Worm (Caenorhabditis elegans) whole organism, young adult: ENCODE results near the gene clc-20.

ENCODE experiments used
- B0035.1 ChIP-seq: sonication (generic microtip); optimal IDR thresholded peaks from 2 replicates; lab custom pipeline; 2016; ENCODE audit warnings: missing genetic modification characterization, mild to moderate bottlenecking, missing compliant biosample characterization, missing genotype, missing genetic modification reagents
- C17E4.6 ChIP-seq: fragments of 200-800 bp; sonication (Bioruptor generic); IDR thresholded peaks from 2 replicates; pipeline ENCODE4 v1.3.6; 2022; ENCODE audit warnings: missing genetic modification reagents, missing genetic modification characterization, missing compliant biosample characterization
- D2030.7 ChIP-seq: fragments of 200-800 bp; sonication (Bioruptor generic); IDR thresholded peaks from 2 replicates; pipeline ENCODE4 v1.3.6; 2022; ENCODE audit warnings: missing genetic modification reagents, missing genetic modification characterization, missing compliant biosample characterization
- F23B12.7 ChIP-seq: sonication (generic microtip); optimal IDR thresholded peaks from 2 replicates; lab custom pipeline; 2017; ENCODE audit warnings: missing genetic modification characterization, mild to moderate bottlenecking, missing compliant biosample characterization, antibody characterized with exemption, moderate library complexity; ENCODE audit not compliant: insufficient read depth
- F33H1.4 ChIP-seq: fragments of 200-800 bp; sonication (Bioruptor generic); IDR thresholded peaks from 2 replicates; pipeline ENCODE4 v1.3.6; 2022; ENCODE audit warnings: missing genetic modification reagents, missing genetic modification characterization, missing compliant biosample characterization
- F52B5.7 ChIP-seq: sonication (generic microtip); optimal IDR thresholded peaks from 2 replicates; lab custom pipeline; 2016; ENCODE audit warnings: mild to moderate bottlenecking, missing genetic modification characterization, missing compliant biosample characterization
- Y53G8AR.9 ChIP-seq: fragments of 200-800 bp; sonication (Bioruptor generic); conservative IDR thresholded peaks from 2 replicates; pipeline ENCODE4 v1.3.6; 2022; ENCODE audit warnings: missing genetic modification reagents, missing genetic modification characterization, missing compliant biosample characterization
- Y79H2A.3 ChIP-seq: fragments of 200-800 bp; sonication (Bioruptor generic); conservative IDR thresholded peaks from 2 replicates; pipeline ENCODE4 v1.3.6; 2022; ENCODE audit warnings: missing genetic modification reagents, missing genetic modification characterization, missing compliant biosample characterization
- ZK185.1 ChIP-seq: sonication (generic microtip); optimal IDR thresholded peaks from 2 replicates; lab custom pipeline; 2016; ENCODE audit warnings: mild to moderate bottlenecking, missing genetic modification characterization, missing compliant biosample characterization; ENCODE audit not compliant: poor library complexity, severe bottlenecking
- akir-1 ChIP-seq: fragments of 200-800 bp; sonication (Bioruptor generic); optimal IDR thresholded peaks from 2 replicates; lab custom pipeline; 2018; ENCODE audit warnings: mild to moderate bottlenecking, missing genetic modification characterization, moderate library complexity, missing compliant biosample characterization
- atf-7 ChIP-seq: sonication (generic microtip); optimal IDR thresholded peaks from 2 replicates; lab custom pipeline; 2017; ENCODE audit warnings: mild to moderate bottlenecking, missing genetic modification characterization, missing compliant biosample characterization
- attf-3 ChIP-seq: fragments of 200-800 bp; sonication (Bioruptor generic); conservative IDR thresholded peaks from 2 replicates; pipeline ENCODE4 v1.3.6; 2022; ENCODE audit warnings: missing genetic modification reagents, missing genetic modification characterization, missing compliant biosample characterization
- attf-5 ChIP-seq: fragments of 200-800 bp; sonication (Bioruptor generic); optimal IDR thresholded peaks from 2 replicates; lab custom pipeline; 2018; ENCODE audit warnings: mild to moderate bottlenecking, missing genetic modification characterization, missing compliant biosample characterization
- attf-6 ChIP-seq: fragments of 200-800 bp; sonication (Bioruptor generic); IDR thresholded peaks from 2 replicates; pipeline ENCODE4 v1.3.6; 2022; ENCODE audit warnings: missing genetic modification reagents, missing genetic modification characterization, missing compliant biosample characterization
- bed-2 ChIP-seq: fragments of 200-800 bp; sonication (Bioruptor generic); IDR thresholded peaks from 2 replicates; pipeline ENCODE4 v1.3.6; 2022; ENCODE audit warnings: missing genetic modification reagents, missing genetic modification characterization, missing compliant biosample characterization
- cebp-1 ChIP-seq, 2 experiments: fragments of 200-800 bp in 1 of 2; sonication (Bioruptor generic) in 1 of 2; sonication (generic microtip) in 1 of 2; IDR thresholded peaks in 1 of 2; optimal IDR thresholded peaks in 1 of 2; 2 replicates each; pipeline versions ENCODE4 v1.3.6 to Lab custom; 2017 to 2022; ENCODE audit warnings: missing compliant biosample characterization in 2 of 2, missing genetic modification characterization in 2 of 2, mild to moderate bottlenecking in 1 of 2, missing genetic modification reagents in 1 of 2, moderate library complexity in 1 of 2
- cebp-2 ChIP-seq: fragments of 200-800 bp; sonication (Bioruptor generic); IDR thresholded peaks from 2 replicates; pipeline ENCODE4 v1.3.6; 2022; ENCODE audit warnings: missing genetic modification characterization, missing compliant biosample characterization
- ceh-100 ChIP-seq: fragments of 200-800 bp; sonication (Bioruptor generic); IDR thresholded peaks from 2 replicates; pipeline ENCODE4 v1.3.6; 2022; ENCODE audit warnings: missing genetic modification reagents, missing genetic modification characterization, missing compliant biosample characterization
- ceh-40 ChIP-seq: fragments of 200-800 bp; sonication (Bioruptor generic); IDR thresholded peaks from 2 replicates; pipeline ENCODE4 v1.3.6; 2022; ENCODE audit warnings: missing genetic modification characterization, missing compliant biosample characterization
- ceh-91 ChIP-seq: fragments of 200-800 bp; sonication (Bioruptor generic); IDR thresholded peaks from 2 replicates; pipeline ENCODE4 v1.3.6; 2022; ENCODE audit warnings: missing genetic modification reagents, missing genetic modification characterization, missing compliant biosample characterization
- chd-7 ChIP-seq: sonication (generic microtip); optimal IDR thresholded peaks from 2 replicates; lab custom pipeline; 2016; ENCODE audit warnings: mild to moderate bottlenecking, missing genetic modification characterization, moderate library complexity, missing compliant biosample characterization
- dox-1 ChIP-seq: fragments of 200-800 bp; sonication (Bioruptor generic); IDR thresholded peaks from 2 replicates; pipeline ENCODE4 v1.3.6; 2022; ENCODE audit warnings: missing genetic modification reagents, missing genetic modification characterization, missing compliant biosample characterization
- egl-44 ChIP-seq: fragments of 200-800 bp; sonication (Bioruptor generic); IDR thresholded peaks from 2 replicates; pipeline ENCODE4 v1.3.6; 2022; ENCODE audit warnings: missing genetic modification reagents, missing genetic modification characterization, missing compliant biosample characterization
- hmg-1.2 ChIP-seq: fragments of 200-800 bp; sonication (Bioruptor generic); IDR thresholded peaks from 2 replicates; pipeline ENCODE4 v1.3.6; 2022; ENCODE audit warnings: missing genetic modification reagents, missing genetic modification characterization, missing compliant biosample characterization
- lin-26 ChIP-seq: fragments of 200-800 bp; sonication (Bioruptor generic); IDR thresholded peaks from 2 replicates; pipeline ENCODE4 v1.3.6; 2022; ENCODE audit warnings: missing genetic modification reagents, missing genetic modification characterization, missing compliant biosample characterization
- lin-54 ChIP-seq: fragments of 200-800 bp; sonication (Bioruptor generic); optimal IDR thresholded peaks from 2 replicates; lab custom pipeline; 2018; ENCODE audit warnings: mild to moderate bottlenecking, missing genetic modification characterization, missing compliant biosample characterization
- lir-1 ChIP-seq: fragments of 200-800 bp; sonication (Bioruptor generic); conservative IDR thresholded peaks from 2 replicates; pipeline ENCODE4 v1.3.6; 2022; ENCODE audit warnings: missing genetic modification reagents, missing genetic modification characterization, missing compliant biosample characterization
- madf-10 ChIP-seq: sonication (generic microtip); optimal IDR thresholded peaks from 2 replicates; lab custom pipeline; 2016; ENCODE audit warnings: mild to moderate bottlenecking, missing genetic modification characterization, missing compliant biosample characterization
- mcd-1 ChIP-seq: fragments of 200-800 bp; sonication (Bioruptor generic); IDR thresholded peaks from 2 replicates; pipeline ENCODE4 v1.3.6; 2022; ENCODE audit warnings: missing genetic modification reagents, missing genetic modification characterization, missing compliant biosample characterization
- nfya-2 ChIP-seq: fragments of 200-800 bp; sonication (Bioruptor generic); IDR thresholded peaks from 2 replicates; pipeline ENCODE4 v1.3.6; 2022; ENCODE audit warnings: missing genetic modification reagents, missing genetic modification characterization, missing compliant biosample characterization
- pbrm-1 ChIP-seq: fragments of 200-800 bp; sonication (Bioruptor generic); IDR thresholded peaks from 2 replicates; pipeline ENCODE4 v1.3.6; 2022; ENCODE audit warnings: missing genetic modification reagents, missing genetic modification characterization, missing compliant biosample characterization
- pha-4 ChIP-seq: fragments of 150-350 bp; sonication (generic microtip); optimal IDR thresholded peaks from 2 replicates; lab custom pipeline; 2014; ENCODE audit warnings: missing biosample characterization, missing genetic modification reagents, missing genetic modification characterization
- repo-1 ChIP-seq: sonication (generic microtip); optimal IDR thresholded peaks from 2 replicates; lab custom pipeline; 2017; ENCODE audit warnings: mild to moderate bottlenecking, missing genetic modification characterization, missing compliant biosample characterization
- snpc-1.1 ChIP-seq: sonication (generic microtip); optimal IDR thresholded peaks from 2 replicates; lab custom pipeline; 2017; ENCODE audit warnings: missing genetic modification characterization, mild to moderate bottlenecking, missing compliant biosample characterization, antibody characterized with exemption, moderate library complexity, missing genotype, missing genetic modification reagents; ENCODE audit not compliant: insufficient read depth
- snpc-4 ChIP-seq, 5 experiments: fragments of 150-350 bp in 1 of 5; sonication (generic microtip) in 4 of 5; optimal IDR thresholded peaks; 2 replicates each; lab custom pipeline; 2014 to 2018; ENCODE audit warnings: missing genetic modification characterization in 5 of 5, missing biosample characterization in 3 of 5, antibody characterized with exemption in 2 of 5, mild to moderate bottlenecking in 2 of 5, missing compliant biosample characterization in 2 of 5, missing genotype in 2 of 5, moderate library complexity in 2 of 5, missing genetic modification reagents in 1 of 5
- sptf-2 ChIP-seq: fragments of 200-800 bp; sonication (Bioruptor generic); optimal IDR thresholded peaks from 2 replicates; lab custom pipeline; 2018; ENCODE audit warnings: mild to moderate bottlenecking, missing genetic modification characterization, missing compliant biosample characterization
- unc-62 ChIP-seq: fragments of 150-350 bp; optimal IDR thresholded peaks from 2 replicates; lab custom pipeline; 2014; ENCODE audit warnings: missing biosample characterization, missing genetic modification reagents, missing genetic modification characterization
- xnd-1 ChIP-seq: sonication (generic microtip); optimal IDR thresholded peaks from 2 replicates; lab custom pipeline; 2016; ENCODE audit warnings: missing genotype, missing genetic modification reagents, missing genetic modification characterization, missing compliant biosample characterization
- zim-3 ChIP-seq: sonication (generic microtip); optimal IDR thresholded peaks from 2 replicates; lab custom pipeline; 2017; ENCODE audit warnings: mild to moderate bottlenecking, missing genetic modification characterization, moderate library complexity, missing compliant biosample characterization
- ztf-18 ChIP-seq: sonication (generic microtip); optimal IDR thresholded peaks from 2 replicates; lab custom pipeline; 2016; ENCODE audit warnings: missing genotype, mild to moderate bottlenecking, missing genetic modification characterization, missing compliant biosample characterization
- ztf-25 ChIP-seq: fragments of 200-800 bp; sonication (Bioruptor generic); IDR thresholded peaks from 2 replicates; pipeline ENCODE4 v1.3.6; 2022; ENCODE audit warnings: missing genetic modification reagents, missing genetic modification characterization, missing compliant biosample characterization
- ztf-6 ChIP-seq: fragments of 200-800 bp; sonication (Bioruptor generic); IDR thresholded peaks from 2 replicates; pipeline ENCODE4 v1.3.6; 2022; ENCODE audit warnings: missing genetic modification reagents, missing genetic modification characterization, missing compliant biosample characterization

The clc-20 gene

DNA sequence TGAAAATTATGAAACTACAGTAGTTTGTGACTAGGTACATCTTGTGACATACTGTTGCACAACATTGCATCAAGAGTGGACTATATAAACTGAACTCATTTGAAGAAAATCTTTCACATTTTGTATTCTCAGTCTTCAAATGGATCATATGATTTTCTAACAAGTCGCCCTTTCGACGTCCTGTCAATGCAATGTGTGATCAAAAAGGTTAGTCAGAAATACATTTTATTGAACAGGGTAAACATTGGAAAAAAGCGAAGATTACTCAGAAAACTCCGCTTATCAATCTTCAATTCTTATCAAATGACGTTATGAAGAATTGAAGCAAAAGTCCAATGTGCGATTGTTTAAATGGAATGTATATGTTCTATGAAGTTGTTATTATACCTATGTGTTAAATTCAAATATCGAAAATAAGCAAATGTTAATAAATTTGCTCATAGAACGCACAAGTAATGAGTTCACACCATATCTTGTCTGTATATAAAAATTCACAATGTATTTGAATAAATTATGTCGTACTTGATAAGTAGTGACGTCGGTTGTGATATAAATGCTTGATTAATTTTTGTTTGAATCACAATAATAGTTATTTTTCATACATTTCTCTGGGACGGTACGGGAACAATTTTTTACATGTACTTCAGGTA is 39.4 kb upstream of the clc-20 start, which contains the start of gene zip-2 (continued):
- peak; percentile 27 for TF ChIP-seq madf-10 (tag; lab: Kevin White, UChicago)
- peak; percentile 29; the same call in 1 of the 2 replicates for TF ChIP-seq cebp-1 (GFP tag; IDR thresholded peaks at IDR 0.05; lab: Robert Waterston, UW)
- TF ChIP-seq cebp-1 (tag; optimal IDR thresholded peaks at IDR 0.05; lab: Kevin White, UChicago), result peak; percentile 71
- TF ChIP-seq Y53G8AR.9 (GFP tag; lab: Robert Waterston, UW), result no peak
- TF ChIP-seq lin-54 (GFP tag; lab: Kevin White, UChicago), result no peak
- TF ChIP-seq unc-62 (GFP tag; lab: Kevin White, UChicago), result peak; percentile 8
- no peak for TF ChIP-seq Y79H2A.3 (GFP tag; lab: Robert Waterston, UW)
- no peak for TF ChIP-seq D2030.7 (GFP tag; lab: Robert Waterston, UW)
- TF ChIP-seq ztf-25, result no peak
- no peak for TF ChIP-seq ceh-91 (GFP tag; lab: Robert Waterston, UW)
- no peak for TF ChIP-seq F33H1.4 (GFP tag; lab: Robert Waterston, UW)
- peak; percentile 70 for TF ChIP-seq atf-7
- no peak for TF ChIP-seq bed-2 (GFP tag; lab: Robert Waterston, UW)
- no peak for TF ChIP-seq F23B12.7 (tag; lab: Kevin White, UChicago)
- peak; percentile 34 for TF ChIP-seq attf-5
- TF ChIP-seq xnd-1 (tag; lab: Kevin White, UChicago), result no peak
- no peak for TF ChIP-seq cebp-2 (GFP tag; lab: Robert Waterston, UW)
- no peak for TF ChIP-seq repo-1
- no peak for TF ChIP-seq F52B5.7 (tag; lab: Kevin White, UChicago)
- TF ChIP-seq nfya-2 (GFP tag; lab: Robert Waterston, UW), result no peak
- no peak for TF ChIP-seq sptf-2 (GFP tag; lab: Kevin White, UChicago)
- no peak for TF ChIP-seq lin-26 (GFP tag; lab: Robert Waterston, UW)
- TF ChIP-seq zim-3 (tag; lab: Kevin White, UChicago), result no peak

DNA sequence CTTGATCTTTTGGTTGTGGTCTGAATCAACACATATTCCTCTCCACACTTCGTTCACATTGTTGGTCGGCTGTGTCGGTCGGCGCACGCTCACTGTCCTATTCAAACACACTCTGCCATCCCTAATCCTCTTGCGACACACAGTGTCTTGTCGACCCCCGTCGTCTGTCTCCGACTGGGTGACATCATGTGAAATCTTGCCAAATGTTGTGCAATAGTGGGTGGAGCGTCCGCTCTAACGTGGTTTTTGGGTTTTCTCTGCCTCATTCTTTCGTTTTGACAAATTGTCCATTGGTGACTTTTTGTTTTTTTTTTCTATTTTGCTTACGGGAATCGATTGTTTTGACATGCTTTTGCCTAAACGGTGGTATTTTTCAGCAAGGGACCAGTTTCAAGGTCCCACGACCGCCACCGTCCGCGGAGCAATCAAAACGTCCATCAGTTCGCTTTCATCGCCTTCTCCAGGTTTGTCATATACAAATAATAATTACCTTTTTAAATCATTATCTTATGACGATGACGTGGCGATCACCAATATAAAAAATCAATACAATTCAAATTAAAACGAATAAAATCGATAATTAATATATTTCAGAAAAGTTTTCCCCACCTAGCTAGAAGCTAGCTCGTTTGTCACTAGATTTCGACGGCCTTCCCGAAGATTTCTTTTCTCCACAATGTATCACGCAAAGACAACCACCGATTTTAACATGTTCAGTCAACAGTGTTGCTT is 38.5 kb upstream of the clc-20 start:
- TF ChIP-seq F52B5.7 (tag; lab: Kevin White, UChicago) (peak; percentile 4), atf-7 (peak; percentile 98), lin-54 (GFP tag; lab: Kevin White, UChicago) (peak; percentile 60), C17E4.6 (no peak), F23B12.7 (tag; lab: Kevin White, UChicago) (peak; percentile 40), akir-1 (GFP tag; lab: Kevin White, UChicago) (no peak), ZK185.1 (tag; lab: Kevin White, UChicago) (peak; percentile 78), pha-4 (tag; lab: Kevin White, UChicago) (peak; percentile 89), ztf-6 (GFP tag; lab: Robert Waterston, UW) (peak; percentile 79; the same call in 1 of the 2 replicates), lir-1 (GFP tag; lab: Robert Waterston, UW) (peak; percentile 17; the same call in 1 of the 2 replicates), ceh-100 (GFP tag; lab: Robert Waterston, UW) (peak; percentile 45; the same call in 1 of the 2 replicates), B0035.1 (tag; lab: Kevin White, UChicago) (peak; percentile 8), ztf-18 (tag; lab: Kevin White, UChicago) (peak; percentile 33), hmg-1.2 (GFP tag; lab: Robert Waterston, UW) (peak; percentile 89), dox-1 (GFP tag; lab: Robert Waterston, UW) (peak; percentile 89), lin-26 (GFP tag; lab: Robert Waterston, UW) (peak; percentile 60; the same call in 1 of the 2 replicates), attf-3 (GFP tag; lab: Robert Waterston, UW) (peak; percentile 47; the same call in 1 of the 2 replicates), chd-7 (tag; lab: Kevin White, UChicago) (peak; percentile 85), pbrm-1 (GFP tag; lab: Robert Waterston, UW) (peak; percentile 86), egl-44 (peak; percentile 39; the same call in 1 of the 2 replicates), mcd-1 (peak; percentile 73), ceh-40 (GFP tag; lab: Robert Waterston, UW) (no peak), unc-62 (GFP tag; lab: Kevin White, UChicago) (peak; percentile 82), snpc-1.1 (tag; lab: Kevin White, UChicago) (no peak), snpc-4 (GFP tag; optimal IDR thresholded peaks at IDR 0.05; lab: Kevin White, UChicago) (no peak), snpc-4 (tag; optimal IDR thresholded peaks at IDR 0.05; lab: Kevin White, UChicago) (peak in 3 of 4 experiments; percentile 16 to 54 (median 53)), attf-6 (GFP tag; lab: Robert Waterston, UW) (no peak)
